Worm (Caenorhabditis elegans) whole organism, late embryonic: ENCODE data around the gene fbxa-183.

Source experiments
- ahr-1 ChIP-seq: sonication (generic microtip); optimal IDR thresholded peaks from 2 replicates; lab custom pipeline; 2016; ENCODE audit warnings: missing genetic modification characterization, missing compliant biosample characterization
- ceh-31 ChIP-seq: sonication (generic microtip); optimal IDR thresholded peaks from 2 replicates; lab custom pipeline; 2016; ENCODE audit warnings: missing genetic modification characterization, missing compliant biosample characterization
- ceh-34 ChIP-seq: sonication (generic microtip); optimal IDR thresholded peaks from 2 replicates; lab custom pipeline; 2016; ENCODE audit warnings: mild to moderate bottlenecking, missing genetic modification characterization, missing compliant biosample characterization
- hlh-6 ChIP-seq: sonication (generic microtip); optimal IDR thresholded peaks from 2 replicates; lab custom pipeline; 2016; ENCODE audit warnings: missing genotype, missing genetic modification characterization, missing compliant biosample characterization
- lin-11 ChIP-seq: fragments of 200-800 bp; sonication (Bioruptor generic); optimal IDR thresholded peaks from 2 replicates; lab custom pipeline; 2018; ENCODE audit warnings: mild to moderate bottlenecking, missing genetic modification characterization, missing compliant biosample characterization
- nfya-1 ChIP-seq: sonication (generic microtip); optimal IDR thresholded peaks from 2 replicates; lab custom pipeline; 2017; ENCODE audit warnings: missing genetic modification characterization, mild to moderate bottlenecking, missing compliant biosample characterization, antibody characterized with exemption, moderate library complexity
- pha-4 ChIP-seq: fragments of 150-350 bp; optimal IDR thresholded peaks from 2 replicates; lab custom pipeline; 2018; ENCODE audit warnings: missing biosample characterization, missing genetic modification reagents, missing genetic modification characterization
- sox-4 ChIP-seq: sonication (generic microtip); optimal IDR thresholded peaks from 2 replicates; lab custom pipeline; 2017; ENCODE audit warnings: mild to moderate bottlenecking, missing genetic modification characterization, inconsistent platforms, missing compliant biosample characterization
- unc-42 ChIP-seq: sonication (generic microtip); optimal IDR thresholded peaks from 2 replicates; lab custom pipeline; 2016; ENCODE audit warnings: missing genotype, missing genetic modification characterization, missing compliant biosample characterization
- zip-5 ChIP-seq: sonication (generic microtip); optimal IDR thresholded peaks from 2 replicates; lab custom pipeline; 2016; ENCODE audit warnings: missing genetic modification characterization, missing compliant biosample characterization

- no peak for TF ChIP-seq hlh-6 (tag; lab: Kevin White, UChicago)
- TF ChIP-seq ceh-31 (tag; lab: Kevin White, UChicago), result no peak
- no peak for TF ChIP-seq ahr-1 (tag; lab: Kevin White, UChicago)
- no peak for TF ChIP-seq sox-4
- no peak for TF ChIP-seq ceh-34 (tag; lab: Kevin White, UChicago)
- TF ChIP-seq lin-11 (tag; lab: Kevin White, UChicago), result no peak
- no peak for TF ChIP-seq pha-4 (tag; lab: Kevin White, UChicago)
- no peak for TF ChIP-seq zip-5 (tag; lab: Kevin White, UChicago)
- no peak for TF ChIP-seq unc-42 (tag; lab: Kevin White, UChicago)
- no peak for TF ChIP-seq nfya-1
Measured at ce11 chrV:5785372-5785771, 2.8 kb upstream of the fbxa-183 start, which contains the start of gene F44E7.7.
